Fruit fly (Drosophila melanogaster) whole organism, embryonic: Measurements from ENCODE around the gene Rab10.
A peak's percentile ranks its signal among the peaks of the same experiment; 100 is the strongest.

ENCODE experiments used
- Abd-B ChIP-seq: fragments of 200-800 bp; sonication (Bioruptor generic); optimal IDR thresholded peaks from 2 replicates; lab custom pipeline; 2018; ENCODE audit warnings: missing biosample characterization, mild to moderate bottlenecking, missing genetic modification characterization, moderate library complexity
- CG11093 ChIP-seq: fragments of 200-800 bp; sonication (Bioruptor generic); IDR thresholded peaks from 3 replicates; pipeline ENCODE4 v1.3.6; 2022; ENCODE audit warnings: missing biosample characterization, missing genetic modification characterization
- CG12104 ChIP-seq: fragments of 200-800 bp; sonication (Bioruptor generic); optimal IDR thresholded peaks from 3 replicates; lab custom pipeline; 2016; ENCODE audit warnings: missing biosample characterization, missing genetic modification characterization
- CG12744 ChIP-seq: fragments of 200-800 bp; sonication (Bioruptor generic); optimal IDR thresholded peaks from 2 replicates; lab custom pipeline; 2016; ENCODE audit warnings: missing biosample characterization, missing genetic modification characterization
- CG13123 ChIP-seq: fragments of 200-800 bp; sonication (Bioruptor generic); optimal IDR thresholded peaks from 2 replicates; lab custom pipeline; 2016; ENCODE audit warnings: missing biosample characterization, missing genetic modification characterization
- CG14667 ChIP-seq: fragments of 200-800 bp; sonication (Bioruptor generic); IDR thresholded peaks from 2 replicates; pipeline ENCODE4 v1.3.6; 2022; ENCODE audit warnings: missing biosample characterization, missing genetic modification characterization
- CG14965 ChIP-seq: fragments of 200-800 bp; sonication (Bioruptor generic); optimal IDR thresholded peaks from 2 replicates; lab custom pipeline; 2016; ENCODE audit warnings: missing biosample characterization, missing genetic modification characterization, borderline replicate concordance
- CG15073 ChIP-seq: fragments of 200-800 bp; sonication (Bioruptor generic); optimal IDR thresholded peaks from 2 replicates; lab custom pipeline; 2016; ENCODE audit warnings: missing biosample characterization, missing genetic modification characterization
- CG1602 ChIP-seq: fragments of 200-800 bp; sonication (Bioruptor generic); optimal IDR thresholded peaks from 3 replicates; lab custom pipeline; 2016; ENCODE audit warnings: missing biosample characterization, missing genetic modification characterization
- CG2120 ChIP-seq: fragments of 200-800 bp; sonication (Bioruptor generic); optimal IDR thresholded peaks from 3 replicates; lab custom pipeline; 2016; ENCODE audit warnings: missing biosample characterization, missing genetic modification characterization
- CG30020 ChIP-seq: fragments of 200-800 bp; optimal IDR thresholded peaks from 2 replicates; lab custom pipeline; 2019; ENCODE audit warnings: missing biosample characterization, mild to moderate bottlenecking, missing genetic modification characterization, moderate library complexity
- CG3163 ChIP-seq: fragments of 200-800 bp; sonication (Bioruptor generic); optimal IDR thresholded peaks from 3 replicates; lab custom pipeline; 2016; ENCODE audit warnings: missing biosample characterization, missing genetic modification characterization
- CG32767 ChIP-seq: fragments of 200-800 bp; sonication (Bioruptor generic); IDR thresholded peaks from 2 replicates; pipeline ENCODE4 v1.3.6; 2022; ENCODE audit warnings: missing biosample characterization, missing genetic modification characterization
- CG3281 ChIP-seq: fragments of 200-800 bp; sonication (Bioruptor generic); optimal IDR thresholded peaks from 3 replicates; lab custom pipeline; 2017; ENCODE audit warnings: missing biosample characterization, mild to moderate bottlenecking, missing genetic modification characterization
- CG4707 ChIP-seq: fragments of 200-800 bp; sonication (Bioruptor generic); optimal IDR thresholded peaks from 2 replicates; lab custom pipeline; 2018; ENCODE audit warnings: missing biosample characterization, mild to moderate bottlenecking, missing genetic modification characterization, moderate library complexity
- CG5180 ChIP-seq: fragments of 200-800 bp; sonication (Bioruptor generic); optimal IDR thresholded peaks from 3 replicates; lab custom pipeline; 2017; ENCODE audit warnings: missing biosample characterization, missing genetic modification characterization, mild to moderate bottlenecking, moderate library complexity, missing genetic modification reagents
- CG8765 ChIP-seq: fragments of 200-800 bp; sonication (Bioruptor generic); IDR thresholded peaks from 2 replicates; pipeline ENCODE4 v1.3.6; 2022; ENCODE audit warnings: missing biosample characterization, missing genetic modification characterization
- CG8924 ChIP-seq: fragments of 200-800 bp; optimal IDR thresholded peaks from 3 replicates; lab custom pipeline; 2019; ENCODE audit warnings: missing biosample characterization, mild to moderate bottlenecking, missing genetic modification characterization, moderate library complexity
- CG9609 ChIP-seq: fragments of 200-800 bp; sonication (Bioruptor generic); optimal IDR thresholded peaks from 3 replicates; lab custom pipeline; 2016; ENCODE audit warnings: missing biosample characterization, missing genetic modification characterization
- Dip2 ChIP-seq: fragments of 200-800 bp; sonication (Bioruptor generic); IDR thresholded peaks from 2 replicates; pipeline ENCODE4 v1.3.6; 2022; ENCODE audit warnings: missing biosample characterization, missing genetic modification characterization
- Ets65A ChIP-seq: fragments of 200-800 bp; sonication (Bioruptor generic); peaks from one replicate; lab custom pipeline; 2016; ENCODE audit warnings: missing biosample characterization, missing genetic modification characterization
- Fer1 ChIP-seq: fragments of 200-800 bp; sonication (Bioruptor generic); optimal IDR thresholded peaks from 2 replicates; lab custom pipeline; 2017; ENCODE audit warnings: missing biosample characterization, mild to moderate bottlenecking, missing genetic modification characterization
- HLH4C ChIP-seq: fragments of 200-800 bp; sonication (Bioruptor generic); IDR thresholded peaks from 3 replicates; pipeline ENCODE4 v1.3.6; 2022; ENCODE audit warnings: missing biosample characterization, missing genetic modification characterization; ENCODE audit not compliant: partially characterized antibody
- Hr51 ChIP-seq, 2 experiments: fragments of 200-800 bp; sonication (Bioruptor generic); optimal IDR thresholded peaks; 2 replicates in 1 of 2; 3 replicates in 1 of 2; lab custom pipeline; 2016 to 2018; ENCODE audit warnings: missing biosample characterization in 2 of 2, missing genetic modification characterization in 2 of 2, mild to moderate bottlenecking in 1 of 2, moderate library complexity in 1 of 2
- MESR4 ChIP-seq: fragments of 200-800 bp; sonication (Bioruptor generic); optimal IDR thresholded peaks from 2 replicates; lab custom pipeline; 2018; ENCODE audit warnings: missing biosample characterization, mild to moderate bottlenecking, missing genetic modification characterization, moderate library complexity
- Med ChIP-seq: fragments of 200-800 bp; sonication (Bioruptor generic); peaks from one replicate; lab custom pipeline; 2016; ENCODE audit warnings: missing biosample characterization, missing genetic modification characterization, mild to moderate bottlenecking, inconsistent platforms, moderate library complexity
- Mrtf ChIP-seq: fragments of 200-800 bp; sonication (Bioruptor generic); IDR thresholded peaks from 3 replicates; pipeline ENCODE4 v1.3.6; 2022; ENCODE audit warnings: missing biosample characterization, missing genetic modification characterization
- Nf-YB ChIP-seq: fragments of 200-800 bp; sonication (Bioruptor generic); optimal IDR thresholded peaks from 3 replicates; lab custom pipeline; 2019; ENCODE audit warnings: missing biosample characterization, mild to moderate bottlenecking, missing genetic modification characterization, moderate library complexity
- Poxn ChIP-seq: fragments of 200-800 bp; sonication (Bioruptor generic); IDR thresholded peaks from 2 replicates; pipeline ENCODE4 v1.3.6; 2022; ENCODE audit warnings: missing biosample characterization, missing genetic modification characterization
- Ptx1 ChIP-seq: fragments of 200-800 bp; sonication (Bioruptor generic); IDR thresholded peaks from 2 replicates; pipeline ENCODE4 v1.3.6; 2022; ENCODE audit warnings: missing biosample characterization, missing genetic modification characterization
- Sin3A ChIP-seq: fragments of >200 bp; optimal IDR thresholded peaks from 2 replicates; lab custom pipeline; 2018
- TFAM ChIP-seq: fragments of 200-800 bp; sonication (Bioruptor generic); optimal IDR thresholded peaks from 2 replicates; lab custom pipeline; 2017; ENCODE audit warnings: missing biosample characterization, missing genetic modification characterization, inconsistent platforms
- Vsx1 ChIP-seq: fragments of 200-800 bp; sonication (Bioruptor generic); optimal IDR thresholded peaks from 2 replicates; lab custom pipeline; 2017; ENCODE audit warnings: missing biosample characterization, mild to moderate bottlenecking, missing genetic modification characterization, missing genetic modification reagents
- YL-1 ChIP-seq: fragments of 200-800 bp; sonication (Bioruptor generic); optimal IDR thresholded peaks from 3 replicates; lab custom pipeline; 2017; ENCODE audit warnings: missing biosample characterization, mild to moderate bottlenecking, missing genetic modification characterization
- dan ChIP-seq: fragments of 200-800 bp; sonication (Bioruptor generic); IDR thresholded peaks from 2 replicates; pipeline ENCODE4 v1.3.6; 2022; ENCODE audit warnings: missing biosample characterization, missing genetic modification characterization
- fd3F ChIP-seq: fragments of 200-800 bp; sonication (Bioruptor generic); optimal IDR thresholded peaks from 2 replicates; lab custom pipeline; 2018; ENCODE audit warnings: missing biosample characterization, mild to moderate bottlenecking, missing genetic modification characterization, moderate library complexity
- fru ChIP-seq: fragments of >200 bp; optimal IDR thresholded peaks from 2 replicates; lab custom pipeline; 2017
- gcm ChIP-seq: fragments of 200-800 bp; sonication (Bioruptor generic); optimal IDR thresholded peaks from 2 replicates; lab custom pipeline; 2019; ENCODE audit warnings: missing biosample characterization, mild to moderate bottlenecking, missing genetic modification characterization, moderate library complexity
- gro ChIP-seq: fragments of 200-800 bp; sonication (Bioruptor generic); optimal IDR thresholded peaks from 2 replicates; lab custom pipeline; 2016; ENCODE audit warnings: missing biosample characterization, missing genetic modification characterization
- ind ChIP-seq: fragments of 200-800 bp; sonication (Bioruptor generic); optimal IDR thresholded peaks from 3 replicates; lab custom pipeline; 2016; ENCODE audit warnings: missing biosample characterization, missing genetic modification characterization
- kay ChIP-seq: fragments of 200-800 bp; sonication (Bioruptor generic); optimal IDR thresholded peaks from 2 replicates; lab custom pipeline; 2016; ENCODE audit warnings: missing biosample characterization, missing genetic modification characterization
- ken ChIP-seq: fragments of 200-800 bp; sonication (Bioruptor generic); IDR thresholded peaks from 3 replicates; pipeline ENCODE4 v1.3.6; 2022; ENCODE audit warnings: missing biosample characterization, missing genetic modification characterization
- kni ChIP-seq: fragments of 200-800 bp; sonication (Bioruptor generic); optimal IDR thresholded peaks from 3 replicates; lab custom pipeline; 2017; ENCODE audit warnings: mild to moderate bottlenecking, missing biosample characterization, missing genetic modification reagents, missing genetic modification characterization
- lilli ChIP-seq: fragments of 200-800 bp; sonication (Bioruptor generic); optimal IDR thresholded peaks from 3 replicates; lab custom pipeline; 2016; ENCODE audit warnings: missing biosample characterization, missing genetic modification characterization
- pb ChIP-seq: fragments of 200-800 bp; sonication (Bioruptor generic); optimal IDR thresholded peaks from 3 replicates; lab custom pipeline; 2016; ENCODE audit warnings: missing biosample characterization, missing genetic modification characterization
- salm ChIP-seq: fragments of 200-800 bp; sonication (Bioruptor generic); optimal IDR thresholded peaks from 2 replicates; lab custom pipeline; 2018; ENCODE audit warnings: missing biosample characterization, mild to moderate bottlenecking, missing genetic modification characterization
- schlank ChIP-seq: fragments of 200-800 bp; sonication (Bioruptor generic); optimal IDR thresholded peaks from 2 replicates; lab custom pipeline; 2018; ENCODE audit warnings: missing biosample characterization, mild to moderate bottlenecking, missing genetic modification characterization
- sim ChIP-seq: fragments of 200-800 bp; sonication (Bioruptor generic); IDR thresholded peaks from 2 replicates; pipeline ENCODE4 v1.3.6; 2022; ENCODE audit warnings: missing biosample characterization, missing genetic modification characterization
- unc-4 ChIP-seq: fragments of 200-800 bp; sonication (Bioruptor generic); IDR thresholded peaks from 2 replicates; pipeline ENCODE4 v1.3.6; 2022; ENCODE audit warnings: missing biosample characterization, missing genetic modification characterization; ENCODE audit not compliant: partially characterized antibody
- wdn ChIP-seq: fragments of 200-800 bp; sonication (Bioruptor generic); IDR thresholded peaks from 2 replicates; pipeline ENCODE4 v1.3.6; 2022; ENCODE audit warnings: missing biosample characterization, missing genetic modification characterization

The Rab10 gene

DNA sequence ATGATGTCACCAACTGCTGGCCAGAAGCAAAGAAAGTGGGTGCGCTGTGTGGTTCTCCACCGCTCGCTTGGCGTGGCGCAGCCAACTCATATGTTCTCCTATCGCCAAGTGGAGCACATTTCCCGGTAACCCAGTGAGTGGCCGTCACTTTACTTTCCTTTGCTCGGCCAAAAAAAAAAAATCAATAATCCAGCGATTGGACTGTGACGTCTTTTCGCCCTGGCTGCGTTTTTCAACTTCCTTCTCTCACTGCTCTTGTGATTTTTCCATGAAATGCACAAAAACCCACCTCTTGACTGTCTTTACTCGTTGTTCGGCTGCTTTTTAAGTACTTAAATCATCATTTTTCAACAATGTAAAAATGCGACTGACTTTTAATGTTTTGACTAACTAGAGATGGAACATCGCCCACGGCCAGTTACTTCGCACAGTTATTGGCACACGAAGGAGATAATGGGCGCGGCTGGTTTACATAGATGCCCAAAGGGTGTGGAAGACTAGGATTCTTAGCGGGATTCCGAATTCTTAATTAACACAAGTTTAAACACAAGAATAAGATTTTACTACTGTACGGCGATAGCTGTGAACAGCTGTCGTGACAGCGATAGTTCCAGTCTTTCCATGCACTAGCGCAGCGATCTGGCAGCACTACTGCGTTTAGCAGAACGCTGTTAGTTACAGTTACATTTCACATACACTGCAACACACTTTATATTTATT is 15.2 kb upstream of the Rab10 start, which contains the start of gene sw (continued):
- no peak for TF ChIP-seq Nf-YB
- peak; percentile 25 for TF ChIP-seq CG1602
- no peak for TF ChIP-seq CG15073 (GFP tag; lab: Kevin White, UChicago)
- peak; percentile 82 for TF ChIP-seq Abd-B (GFP tag; lab: Kevin White, UChicago)
- TF ChIP-seq ken (GFP tag; lab: Robert Waterston, UW) = 0 out of 3 replicates have a peak, but pooled peaks have one; percentile 49
- TF ChIP-seq Dip2 = no peak
- TF ChIP-seq salm (tag; lab: Kevin White, UChicago) = no peak
- TF ChIP-seq gcm = no peak
- TF ChIP-seq CG30020 (tag; lab: Kevin White, UChicago) = peak; percentile 72
- TF ChIP-seq Poxn (GFP tag; lab: Robert Waterston, UW) = peak; percentile 65; the same call in 1 of the 2 replicates
- peak; percentile 96 for TF ChIP-seq Med
- TF ChIP-seq gro (GFP tag; lab: Kevin White, UChicago) = peak; percentile 23
- peak; percentile 48 for TF ChIP-seq CG3281 (GFP tag; lab: Kevin White, UChicago)
- TF ChIP-seq HLH4C (GFP tag; lab: Robert Waterston, UW) = peak; percentile 82
- peak; percentile 52 for TF ChIP-seq ind
- peak; percentile 63 for TF ChIP-seq CG8924
- TF ChIP-seq fd3F (GFP tag; lab: Kevin White, UChicago) = peak; percentile 31
- peak; percentile 53; the same call in 1 of the 2 replicates for TF ChIP-seq CG32767 (GFP tag; lab: Robert Waterston, UW)
- TF ChIP-seq Ets65A (GFP tag; lab: Kevin White, UChicago) = peak; percentile 98
- peak; percentile 69; the same call in 2 of the 3 replicates for TF ChIP-seq CG11093 (GFP tag; lab: Robert Waterston, UW)
- peak; percentile 37 for TF ChIP-seq Fer1 (GFP tag; lab: Kevin White, UChicago)
- peak; percentile 77 for TF ChIP-seq CG2120
- peak; percentile 90 for TF ChIP-seq unc-4 (GFP tag; lab: Robert Waterston, UW)
- no peak for TF ChIP-seq CG12744 (GFP tag; lab: Kevin White, UChicago)
- peak; percentile 62 for TF ChIP-seq YL-1
- TF ChIP-seq CG4707 (GFP tag; lab: Kevin White, UChicago) = no peak
- TF ChIP-seq fru = no peak
- peak; percentile 63 for TF ChIP-seq lilli (GFP tag; lab: Kevin White, UChicago)
- no peak for TF ChIP-seq kni
- TF ChIP-seq Ptx1 (GFP tag; lab: Robert Waterston, UW) = peak; percentile 78
- TF ChIP-seq MESR4 (GFP tag; lab: Kevin White, UChicago) = peak; percentile 73
- TF ChIP-seq pb (GFP tag; lab: Kevin White, UChicago) = peak; percentile 46
- TF ChIP-seq CG8765 = no peak
- peak; percentile 46 for TF ChIP-seq CG3163 (GFP tag; lab: Kevin White, UChicago)
- no peak for TF ChIP-seq TFAM (GFP tag; lab: Kevin White, UChicago)
- no peak for TF ChIP-seq CG13123 (GFP tag; lab: Kevin White, UChicago)
- TF ChIP-seq sim (GFP tag; lab: Robert Waterston, UW) = no peak
- no peak for TF ChIP-seq kay (GFP tag; lab: Kevin White, UChicago)
- TF ChIP-seq dan (GFP tag; lab: Robert Waterston, UW) = no peak
- TF ChIP-seq Hr51 (GFP tag; optimal IDR thresholded peaks at IDR 0.05; lab: Kevin White, UChicago) = peak; percentile 73 to 80
- peak; percentile 87 for TF ChIP-seq Sin3A (lab: Kevin White, UChicago)
- TF ChIP-seq CG14965 (GFP tag; lab: Kevin White, UChicago) = no peak
- TF ChIP-seq CG12104 (GFP tag; lab: Kevin White, UChicago) = no peak
- peak; percentile 64; the same call in 2 of the 3 replicates for TF ChIP-seq Mrtf (GFP tag; lab: Robert Waterston, UW)
- no peak for TF ChIP-seq CG5180 (GFP tag; lab: Kevin White, UChicago)
- TF ChIP-seq Vsx1 (GFP tag; lab: Kevin White, UChicago) = no peak
- peak; percentile 2 for TF ChIP-seq schlank (tag; lab: Kevin White, UChicago)
- peak; percentile 51; the same call in 1 of the 2 replicates for TF ChIP-seq CG14667 (GFP tag; lab: Robert Waterston, UW)
- TF ChIP-seq wdn (GFP tag; lab: Robert Waterston, UW) = peak; percentile 61; the same call in 1 of the 2 replicates
- TF ChIP-seq CG9609 (GFP tag; lab: Kevin White, UChicago) = peak; percentile 40
